Worm (Caenorhabditis elegans): ENCODE measurements around the gene Y57G11B.5.
A peak's percentile ranks its signal among the peaks of the same experiment; 100 is the strongest.

DNA sequence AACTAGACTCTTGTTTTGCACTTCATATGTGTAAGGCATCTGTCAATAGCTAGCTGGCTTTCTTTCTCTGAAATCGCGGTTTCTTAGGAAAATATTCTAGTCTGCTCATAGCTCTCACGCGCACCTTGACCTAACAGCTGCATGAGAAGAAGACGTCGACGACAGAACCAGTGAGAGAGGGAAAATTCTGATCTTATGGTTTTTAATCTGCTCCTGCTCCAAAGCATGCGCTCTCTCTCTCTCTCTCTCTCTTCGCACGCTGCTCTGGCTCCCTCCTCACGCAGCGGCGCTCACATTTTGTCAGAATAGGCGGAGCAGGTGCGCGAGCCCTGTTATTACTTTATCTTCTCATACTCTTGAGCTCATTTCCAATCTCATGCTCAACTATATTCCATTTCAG, 47.5 kb downstream of the Y57G11B.5 start:
- no peak for TF ChIP-seq ama-1 (optimal IDR thresholded peaks at IDR 0.05)
- no peak for TF ChIP-seq ceh-9 (tag; optimal IDR thresholded peaks at IDR 0.05)
- TF ChIP-seq ets-4 (tag; optimal IDR thresholded peaks at IDR 0.05): no peak
- TF ChIP-seq ceh-2 (tag; optimal IDR thresholded peaks at IDR 0.05): no peak
- no peak for TF ChIP-seq pag-3 (tag; optimal IDR thresholded peaks at IDR 0.05; ENCODE audit: borderline replicate concordance)
- TF ChIP-seq unc-86 (tag; optimal IDR thresholded peaks at IDR 0.05): no peak
- TF ChIP-seq nfya-1 (tag; optimal IDR thresholded peaks at IDR 0.05): peak; percentile 2
- TF ChIP-seq ceh-24 (tag; optimal IDR thresholded peaks at IDR 0.05): no peak
- no peak for TF ChIP-seq hlh-30 (tag; optimal IDR thresholded peaks at IDR 0.05; ENCODE audit: insufficient read depth)
- TF ChIP-seq K09A11.1 (tag; optimal IDR thresholded peaks at IDR 0.05; ENCODE audit: insufficient read depth): no peak
- TF ChIP-seq dmd-4 (tag; optimal IDR thresholded peaks at IDR 0.05; ENCODE audit: borderline replicate concordance): no peak
- TF ChIP-seq nhr-11 (tag; optimal IDR thresholded peaks at IDR 0.05): no peak
